Worm (Caenorhabditis elegans) whole organism, mixed stage, embryonic: ENCODE measurements around the gene col-125.

Experiments used
- ham-2 ChIP-seq: fragments of 200-800 bp; sonication (Bioruptor generic); optimal IDR thresholded peaks from 2 replicates; lab custom pipeline; 2018; ENCODE audit warnings: mild to moderate bottlenecking, missing genetic modification characterization, missing compliant biosample characterization
- hlh-1 ChIP-seq: fragments of 150-350 bp; optimal IDR thresholded peaks from 2 replicates; lab custom pipeline; 2014; ENCODE audit warnings: missing biosample characterization, missing genetic modification reagents, missing genetic modification characterization
- lsy-2 ChIP-seq: fragments of 150-350 bp; optimal IDR thresholded peaks from 2 replicates; lab custom pipeline; 2014; ENCODE audit warnings: missing biosample characterization, missing genetic modification characterization
- mab-5 ChIP-seq: fragments of 150-350 bp; optimal IDR thresholded peaks from 2 replicates; lab custom pipeline; 2014; ENCODE audit warnings: missing biosample characterization, missing genetic modification characterization
- mep-1 ChIP-seq: fragments of 150-350 bp; optimal IDR thresholded peaks from 2 replicates; lab custom pipeline; 2017; ENCODE audit warnings: missing biosample characterization, missing genetic modification reagents, missing genetic modification characterization, inconsistent platforms
- nhr-76 ChIP-seq: sonication (generic microtip); optimal IDR thresholded peaks from 2 replicates; lab custom pipeline; 2017; ENCODE audit warnings: missing biosample characterization, missing genetic modification characterization
- pha-4 ChIP-seq: fragments of 150-350 bp; optimal IDR thresholded peaks from 2 replicates; lab custom pipeline; 2018; ENCODE audit warnings: missing biosample characterization, missing genetic modification reagents, missing genetic modification characterization
- snpc-4 ChIP-seq: fragments of 150-350 bp; optimal IDR thresholded peaks from 2 replicates; lab custom pipeline; 2014; ENCODE audit warnings: missing biosample characterization, missing genetic modification characterization
- sptf-1 ChIP-seq: sonication (generic microtip); optimal IDR thresholded peaks from 2 replicates; lab custom pipeline; 2017; ENCODE audit warnings: mild to moderate bottlenecking, missing genetic modification characterization, moderate library complexity, missing compliant biosample characterization

- TF ChIP-seq mab-5 (tag; lab: Kevin White, UChicago), result no peak
- TF ChIP-seq pha-4 (tag; lab: Kevin White, UChicago), result no peak
- TF ChIP-seq hlh-1 (tag; lab: Kevin White, UChicago), result no peak
- no peak for TF ChIP-seq ham-2 (GFP tag; lab: Kevin White, UChicago)
- no peak for TF ChIP-seq sptf-1 (tag; lab: Kevin White, UChicago)
- no peak for TF ChIP-seq mep-1
- TF ChIP-seq snpc-4, result no peak
- no peak for TF ChIP-seq nhr-76 (tag; lab: Kevin White, UChicago)
- TF ChIP-seq lsy-2 (tag; lab: Kevin White, UChicago), result no peak
These were observed 46.0 kb downstream of the col-125 start, which contains the start of gene nhr-7 for ce11 chrIV:11271262-11271661.
